Worm (Caenorhabditis elegans): ENCODE data around the gene his-74.

Gene his-74

DNA sequence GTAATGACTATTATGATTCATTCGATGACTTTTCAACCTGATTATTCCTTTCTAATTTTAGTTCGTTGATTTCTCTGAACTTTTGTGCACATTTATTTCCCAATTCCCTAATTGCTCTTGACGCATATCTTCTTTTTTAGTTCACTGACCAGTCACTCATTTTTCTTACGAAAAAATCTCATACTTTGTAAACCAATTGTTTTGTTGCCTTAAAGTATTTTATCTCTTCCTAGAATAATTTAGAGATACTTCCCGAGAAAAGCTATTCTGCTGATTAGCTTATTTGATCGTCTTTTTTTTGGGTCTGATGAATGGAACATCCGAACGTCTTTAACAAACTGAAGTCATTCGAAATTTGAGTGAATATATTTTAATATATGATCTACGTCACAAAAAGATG, 19.2 kb upstream of the his-74 start:
- TF ChIP-seq pqm-1 (tag; optimal IDR thresholded peaks at IDR 0.05) (no peak), snpc-4 (tag; optimal IDR thresholded peaks at IDR 0.05) (no peak)

DNA sequence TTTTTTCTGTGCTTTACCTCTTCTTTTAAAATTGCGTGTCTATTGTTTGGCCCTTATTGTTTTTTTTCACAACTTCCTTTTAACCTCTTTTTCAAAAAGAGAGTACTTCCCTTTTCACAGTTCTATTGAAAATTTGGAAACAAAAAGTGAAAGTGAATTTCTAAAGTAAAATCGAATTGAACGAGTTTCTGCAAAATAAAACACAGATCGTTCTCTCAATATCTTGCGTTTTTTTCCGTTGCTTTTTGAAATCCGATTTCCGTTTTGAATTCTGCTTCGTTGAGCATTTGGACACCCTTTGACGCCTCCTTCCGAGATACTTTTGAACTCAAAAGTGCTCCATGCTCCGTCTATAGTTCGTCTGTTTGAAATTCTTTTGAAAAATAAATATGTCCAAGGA, 16.2 kb upstream of the his-74 start:
- no peak for TF ChIP-seq ceh-82 (tag; optimal IDR thresholded peaks at IDR 0.05)
- TF ChIP-seq lin-15B (tag; optimal IDR thresholded peaks at IDR 0.05): no peak
- TF ChIP-seq ceh-16 (tag; optimal IDR thresholded peaks at IDR 0.05): no peak
- no peak for TF ChIP-seq fos-1 (tag; optimal IDR thresholded peaks at IDR 0.05)
- no peak for TF ChIP-seq elt-3 (tag; optimal IDR thresholded peaks at IDR 0.05)
- no peak for TF ChIP-seq ztf-11 (tag; optimal IDR thresholded peaks at IDR 0.05)
- TF ChIP-seq snpc-4 (tag; optimal IDR thresholded peaks at IDR 0.05): no peak
- TF ChIP-seq unc-39 (tag; optimal IDR thresholded peaks at IDR 0.05): no peak
- TF ChIP-seq fkh-10 (GFP tag; optimal IDR thresholded peaks at IDR 0.05): peak; percentile 57

DNA sequence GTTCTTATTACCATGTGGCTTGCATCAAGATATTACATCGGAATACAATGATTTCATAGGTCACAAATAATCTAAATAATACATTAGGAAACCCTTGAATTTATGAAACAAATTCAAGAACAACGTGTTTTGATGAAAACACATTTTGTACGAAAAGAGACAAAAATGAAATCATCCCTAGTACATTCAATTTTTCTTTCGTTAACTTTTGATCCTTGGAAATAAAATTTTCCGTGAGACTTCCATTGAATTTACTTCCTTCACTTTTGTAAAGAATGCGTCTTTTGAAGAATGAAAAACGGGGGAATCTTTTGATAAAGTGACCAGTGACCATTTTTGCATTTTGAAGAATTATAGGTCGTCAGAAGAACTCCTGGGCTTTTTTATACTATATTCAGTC, 13.6 kb upstream of the his-74 start:
- TF ChIP-seq lsy-12 (tag; optimal IDR thresholded peaks at IDR 0.05): no peak
- no peak for TF ChIP-seq ceh-28 (tag; optimal IDR thresholded peaks at IDR 0.05)
- TF ChIP-seq fkh-10 (GFP tag; optimal IDR thresholded peaks at IDR 0.05): peak; percentile 81
- TF ChIP-seq egl-5 (tag; optimal IDR thresholded peaks at IDR 0.05): no peak
- no peak for TF ChIP-seq lin-15B (tag; optimal IDR thresholded peaks at IDR 0.05)
- no peak for TF ChIP-seq ztf-11 (tag; optimal IDR thresholded peaks at IDR 0.05)
- TF ChIP-seq mdl-1 (tag; optimal IDR thresholded peaks at IDR 0.05): no peak
- TF ChIP-seq pqm-1 (tag; optimal IDR thresholded peaks at IDR 0.05): no peak

ce11 chrV:12670607-12671006, 10.5 kb upstream of the his-74 start, which contains the start of gene srx-116:
srx-116 (plus strand) TSS chrV:12670907.
- TF ChIP-seq ZK546.5 (tag; optimal IDR thresholded peaks at IDR 0.05): no peak
- no peak for TF ChIP-seq nfya-1 (tag; optimal IDR thresholded peaks at IDR 0.05; ENCODE audit: insufficient read depth)
- TF ChIP-seq pqm-1 (tag; optimal IDR thresholded peaks at IDR 0.05): no peak
- no peak for TF ChIP-seq lin-15B (tag; optimal IDR thresholded peaks at IDR 0.05)
- no peak for TF ChIP-seq ceh-28 (tag; optimal IDR thresholded peaks at IDR 0.05)
- no peak for TF ChIP-seq fkh-10 (GFP tag; optimal IDR thresholded peaks at IDR 0.05)
- no peak for TF ChIP-seq ceh-82 (tag; optimal IDR thresholded peaks at IDR 0.05)
- no peak for TF ChIP-seq nhr-11 (tag; optimal IDR thresholded peaks at IDR 0.05)
- no peak for TF ChIP-seq daf-12 (tag; optimal IDR thresholded peaks at IDR 0.05)
- TF ChIP-seq sea-2 (GFP tag; optimal IDR thresholded peaks at IDR 0.05): no peak

DNA sequence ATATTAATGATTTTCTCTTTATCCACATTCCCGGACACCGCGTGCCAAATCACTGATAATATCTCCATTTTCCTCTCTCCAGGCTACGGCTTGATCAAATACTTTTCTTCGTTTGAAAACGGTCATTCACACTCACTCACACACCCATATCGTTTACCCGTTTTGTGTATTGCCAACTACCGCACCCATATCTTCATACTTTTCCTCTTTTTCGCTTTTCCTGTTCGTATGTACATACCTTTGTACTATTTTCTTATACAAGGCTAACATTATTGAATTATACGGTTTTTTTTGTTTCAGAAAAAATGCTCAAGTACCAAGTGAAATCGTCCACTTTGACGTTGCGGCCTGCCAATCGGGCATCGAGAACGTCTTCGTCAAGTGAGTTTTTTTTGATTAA, 7.8 kb upstream of the his-74 start, which contains the start of gene W05B10.4:
Gene W05B10.4, plus strand, starts transcription at position 301 of the 400 bp plus-strand sequence.
- TF ChIP-seq ztf-4 (tag; optimal IDR thresholded peaks at IDR 0.05) (no peak), egl-27 (tag; optimal IDR thresholded peaks at IDR 0.05) (no peak), fkh-10 (GFP tag; optimal IDR thresholded peaks at IDR 0.05) (no peak), egl-5 (tag; optimal IDR thresholded peaks at IDR 0.05) (no peak), hmg-11 (tag; optimal IDR thresholded peaks at IDR 0.05) (no peak), fos-1 (tag; optimal IDR thresholded peaks at IDR 0.05) (no peak), mml-1 (tag; optimal IDR thresholded peaks at IDR 0.05) (no peak), nhr-25 (tag; optimal IDR thresholded peaks at IDR 0.05) (no peak)

DNA sequence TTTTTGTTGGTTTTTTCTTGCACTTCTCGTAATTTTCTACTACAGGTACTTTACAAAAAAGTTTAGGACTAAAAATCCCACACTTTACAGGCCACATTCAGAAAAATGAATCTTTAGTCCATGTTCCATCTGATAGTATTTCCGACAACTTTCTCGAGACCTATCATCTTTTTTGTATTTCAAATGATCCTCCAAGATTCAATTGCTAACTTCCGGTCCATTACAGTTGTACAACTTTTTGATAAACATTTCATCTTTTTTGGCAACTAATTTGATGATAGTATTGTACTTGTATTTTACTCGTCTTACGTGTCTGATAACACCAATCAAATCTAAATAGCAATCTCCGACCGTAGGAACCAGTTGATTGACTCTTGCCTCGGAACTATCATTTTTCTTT, 7.3 kb upstream of the his-74 start:
- TF ChIP-seq ceh-82 (tag; optimal IDR thresholded peaks at IDR 0.05) (no peak), elt-3 (tag; optimal IDR thresholded peaks at IDR 0.05) (no peak), fkh-2 (tag; optimal IDR thresholded peaks at IDR 0.05) (no peak), skn-1 (tag; optimal IDR thresholded peaks at IDR 0.05) (no peak), daf-12 (tag; optimal IDR thresholded peaks at IDR 0.05) (no peak)

ce11 chrV:12663386-12663785, 3.3 kb upstream of the his-74 start:
- no peak for TF ChIP-seq fkh-10 (GFP tag; optimal IDR thresholded peaks at IDR 0.05)
- TF ChIP-seq ztf-11 (tag; optimal IDR thresholded peaks at IDR 0.05): no peak
- TF ChIP-seq nhr-67 (tag; optimal IDR thresholded peaks at IDR 0.05): no peak
- no peak for TF ChIP-seq daf-12 (tag; optimal IDR thresholded peaks at IDR 0.05)
- no peak for TF ChIP-seq mdl-1 (tag; optimal IDR thresholded peaks at IDR 0.05)
- no peak for TF ChIP-seq zag-1 (tag; optimal IDR thresholded peaks at IDR 0.05)
- TF ChIP-seq nfya-1 (tag; optimal IDR thresholded peaks at IDR 0.05; ENCODE audit: insufficient read depth): no peak
- TF ChIP-seq nhr-28 (tag; optimal IDR thresholded peaks at IDR 0.05): no peak
- TF ChIP-seq nhr-76 (tag; optimal IDR thresholded peaks at IDR 0.05): no peak
- no peak for TF ChIP-seq elt-2 (tag; optimal IDR thresholded peaks at IDR 0.05)
- TF ChIP-seq lin-15B (tag; optimal IDR thresholded peaks at IDR 0.05): no peak
- no peak for TF ChIP-seq tbx-2 (tag; optimal IDR thresholded peaks at IDR 0.05)
- no peak for TF ChIP-seq unc-62 (GFP tag; optimal IDR thresholded peaks at IDR 0.05)

All from whole organism, L3 larva.